Fruit fly (Drosophila melanogaster): ENCODE measurements around the gene Scsalpha1.

Gene Scsalpha1

dm6 chr3L:3802677-3803076 lies 11.3 kb upstream of the Scsalpha1 start:
- TF ChIP-seq CG10669 (GFP tag; optimal IDR thresholded peaks at IDR 0.05) (peak; percentile 57), Eip78C (GFP tag) (peak; percentile 95), Lpt (GFP tag; optimal IDR thresholded peaks at IDR 0.05) (peak; percentile 49), CG6792 (GFP tag; optimal IDR thresholded peaks at IDR 0.05) (peak; percentile 78), net (GFP tag; optimal IDR thresholded peaks at IDR 0.05) (no peak), CG6276 (GFP tag; optimal IDR thresholded peaks at IDR 0.05) (no peak), CG3919 (GFP tag; optimal IDR thresholded peaks at IDR 0.05) (peak; percentile 56), CG4318 (GFP tag; optimal IDR thresholded peaks at IDR 0.05) (peak; percentile 68), Ets21C (GFP tag; optimal IDR thresholded peaks at IDR 0.05) (peak; percentile 71), CG6808 (GFP tag; optimal IDR thresholded peaks at IDR 0.05) (peak; percentile 50), fd59A (GFP tag; optimal IDR thresholded peaks at IDR 0.05) (peak; percentile 68), Met (GFP tag; optimal IDR thresholded peaks at IDR 0.05) (peak; percentile 87), CG34406 (GFP tag; optimal IDR thresholded peaks at IDR 0.05) (peak; percentile 66), Gug (GFP tag; IDR thresholded peaks at IDR 0.05) (peak; percentile 64), salr (GFP tag; optimal IDR thresholded peaks at IDR 0.05) (peak; percentile 55 to 57), achi (GFP tag; optimal IDR thresholded peaks at IDR 0.05) (peak; percentile 70), spab (GFP tag; optimal IDR thresholded peaks at IDR 0.05) (peak; percentile 39), Eip75B (GFP tag; optimal IDR thresholded peaks at IDR 0.05) (peak; percentile 58), Hr39 (GFP tag; optimal IDR thresholded peaks at IDR 0.05) (peak; percentile 88), CG11902 (GFP tag; optimal IDR thresholded peaks at IDR 0.05) (peak; percentile 16), CG9139 (GFP tag; optimal IDR thresholded peaks at IDR 0.05) (no peak), Sox14 (GFP tag; optimal IDR thresholded peaks at IDR 0.05) (peak; percentile 78), CG8119 (GFP tag; IDR thresholded peaks at IDR 0.05) (peak; percentile 70), vri (GFP tag; optimal IDR thresholded peaks at IDR 0.05) (no peak), CG1621 (tag; optimal IDR thresholded peaks at IDR 0.05) (peak; percentile 60), CG15336 (GFP tag; IDR thresholded peaks at IDR 0.05) (peak; percentile 77), acj6 (GFP tag; optimal IDR thresholded peaks at IDR 0.05) (peak; percentile 76), dsx (GFP tag; optimal IDR thresholded peaks at IDR 0.05; ENCODE audit: poor library complexity, severe bottlenecking) (peak; percentile 69), CG10631 (GFP tag; optimal IDR thresholded peaks at IDR 0.05) (peak; percentile 50), Blimp-1 (GFP tag; optimal IDR thresholded peaks at IDR 0.05) (no peak), fkh (GFP tag; optimal IDR thresholded peaks at IDR 0.05) (peak; percentile 45), fd85E (GFP tag; optimal IDR thresholded peaks at IDR 0.05) (no peak), CG11762 (GFP tag; optimal IDR thresholded peaks at IDR 0.05; ENCODE audit: insufficient read depth) (no peak), svp (GFP tag) (no peak), Hr4 (GFP tag; optimal IDR thresholded peaks at IDR 0.05) (peak; percentile 78), CG8319 (GFP tag; optimal IDR thresholded peaks at IDR 0.05) (peak; percentile 63), ss (GFP tag; optimal IDR thresholded peaks at IDR 0.05) (peak; percentile 18 to 78), cyc (GFP tag; optimal IDR thresholded peaks at IDR 0.05) (peak; percentile 22), Sox15 (GFP tag; optimal IDR thresholded peaks at IDR 0.05) (peak; percentile 67), CG16779 (tag; optimal IDR thresholded peaks at IDR 0.05) (no peak), esn (GFP tag; optimal IDR thresholded peaks at IDR 0.05) (peak; percentile 87), pdm3 (GFP tag; optimal IDR thresholded peaks at IDR 0.05) (peak; percentile 82), lz (GFP tag; optimal IDR thresholded peaks at IDR 0.05) (peak; percentile 78), CG6854 (GFP tag; optimal IDR thresholded peaks at IDR 0.05) (no peak), CG6163 (GFP tag; IDR thresholded peaks at IDR 0.05) (peak; percentile 81), Hr38 (GFP tag; optimal IDR thresholded peaks at IDR 0.05) (peak; percentile 8), topi (GFP tag; optimal IDR thresholded peaks at IDR 0.05) (peak; percentile 47), eg (GFP tag; IDR thresholded peaks at IDR 0.05) (peak; percentile 82), CG31627 (GFP tag; optimal IDR thresholded peaks at IDR 0.05) (peak; percentile 87), CG3032 (tag; optimal IDR thresholded peaks at IDR 0.05) (peak; percentile 67), Sox102F (GFP tag; optimal IDR thresholded peaks at IDR 0.05) (peak; percentile 85), OdsH (GFP tag; optimal IDR thresholded peaks at IDR 0.05) (peak; percentile 78)
